Fruit fly (Drosophila melanogaster): ENCODE results near the gene CG9813.

CG9813 gene

dm6 chr3R:13400902-13401721 lies 21.5 kb upstream of the CG9813 start:
- TF ChIP-seq Sin3A (optimal IDR thresholded peaks at IDR 0.05) (no peak), insv (optimal IDR thresholded peaks at IDR 0.05) (no peak), Myc (optimal IDR thresholded peaks at IDR 0.05) (no peak), h (optimal IDR thresholded peaks at IDR 0.05) (no peak), ttk (optimal IDR thresholded peaks at IDR 0.05) (no peak), psq (optimal IDR thresholded peaks at IDR 0.05) (no peak)

- TF ChIP-seq Sin3A (optimal IDR thresholded peaks at IDR 0.05) (no peak), ttk (optimal IDR thresholded peaks at IDR 0.05) (no peak), psq (optimal IDR thresholded peaks at IDR 0.05) (no peak), h (optimal IDR thresholded peaks at IDR 0.05) (no peak), Myc (optimal IDR thresholded peaks at IDR 0.05) (no peak), insv (optimal IDR thresholded peaks at IDR 0.05) (no peak)
These were observed 18.0 kb upstream of the CG9813 start, which contains the start of gene CG14377 for dm6 chr3R:13397535-13397934. CG14377 (plus strand) TSS chr3R:13397835.

dm6 chr3R:13397040-13397439 lies 17.5 kb upstream of the CG9813 start, which contains the start of gene CG14374:
CG14374 (minus strand) TSS chr3R:13397140.
- TF ChIP-seq h (optimal IDR thresholded peaks at IDR 0.05) (no peak), Myc (optimal IDR thresholded peaks at IDR 0.05) (no peak), Sin3A (optimal IDR thresholded peaks at IDR 0.05) (no peak), psq (optimal IDR thresholded peaks at IDR 0.05) (no peak)

- TF ChIP-seq psq (optimal IDR thresholded peaks at IDR 0.05) = no peak
- no peak for TF ChIP-seq Myc (optimal IDR thresholded peaks at IDR 0.05)
- no peak for TF ChIP-seq h (optimal IDR thresholded peaks at IDR 0.05)
- TF ChIP-seq ttk (optimal IDR thresholded peaks at IDR 0.05) = no peak
- TF ChIP-seq insv (optimal IDR thresholded peaks at IDR 0.05) = no peak
- no peak for TF ChIP-seq Sin3A (optimal IDR thresholded peaks at IDR 0.05)
These were observed 15.6 kb upstream of the CG9813 start, which contains the start of gene CCHa2 for dm6 chr3R:13395133-13395532. CCHa2 (minus strand) TSS chr3R:13395197.

DNA sequence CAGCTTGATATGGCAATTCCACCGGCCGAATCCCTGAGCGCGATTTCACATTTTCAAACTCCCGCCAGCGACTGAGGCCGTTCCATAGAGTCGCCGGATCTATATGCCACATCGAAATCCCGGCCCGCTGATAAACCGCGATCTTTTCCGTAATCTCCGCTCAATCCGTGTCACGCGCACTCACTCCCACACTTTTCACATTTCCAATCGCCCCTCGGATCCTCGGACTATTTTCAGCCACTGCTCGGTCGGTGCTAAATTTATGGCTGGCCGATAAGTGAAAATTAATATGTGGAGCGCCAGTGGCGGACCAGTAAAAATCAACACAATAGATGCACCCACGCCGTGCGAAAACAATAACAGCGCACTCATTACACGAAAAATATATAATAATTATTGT lies 13.4 kb upstream of the CG9813 start:
- TF ChIP-seq insv (optimal IDR thresholded peaks at IDR 0.05) (no peak), Sin3A (optimal IDR thresholded peaks at IDR 0.05) (no peak), ttk (optimal IDR thresholded peaks at IDR 0.05) (no peak), h (optimal IDR thresholded peaks at IDR 0.05) (no peak), psq (optimal IDR thresholded peaks at IDR 0.05) (no peak), Myc (optimal IDR thresholded peaks at IDR 0.05) (no peak)

dm6 chr3R:13390490-13390889 lies 10.9 kb upstream of the CG9813 start:
- no peak for TF ChIP-seq Myc (optimal IDR thresholded peaks at IDR 0.05)
- no peak for TF ChIP-seq insv (optimal IDR thresholded peaks at IDR 0.05)
- TF ChIP-seq Sin3A (optimal IDR thresholded peaks at IDR 0.05) = no peak
- TF ChIP-seq psq (optimal IDR thresholded peaks at IDR 0.05) = no peak
- no peak for TF ChIP-seq ttk (optimal IDR thresholded peaks at IDR 0.05)
- no peak for TF ChIP-seq h (optimal IDR thresholded peaks at IDR 0.05)

DNA sequence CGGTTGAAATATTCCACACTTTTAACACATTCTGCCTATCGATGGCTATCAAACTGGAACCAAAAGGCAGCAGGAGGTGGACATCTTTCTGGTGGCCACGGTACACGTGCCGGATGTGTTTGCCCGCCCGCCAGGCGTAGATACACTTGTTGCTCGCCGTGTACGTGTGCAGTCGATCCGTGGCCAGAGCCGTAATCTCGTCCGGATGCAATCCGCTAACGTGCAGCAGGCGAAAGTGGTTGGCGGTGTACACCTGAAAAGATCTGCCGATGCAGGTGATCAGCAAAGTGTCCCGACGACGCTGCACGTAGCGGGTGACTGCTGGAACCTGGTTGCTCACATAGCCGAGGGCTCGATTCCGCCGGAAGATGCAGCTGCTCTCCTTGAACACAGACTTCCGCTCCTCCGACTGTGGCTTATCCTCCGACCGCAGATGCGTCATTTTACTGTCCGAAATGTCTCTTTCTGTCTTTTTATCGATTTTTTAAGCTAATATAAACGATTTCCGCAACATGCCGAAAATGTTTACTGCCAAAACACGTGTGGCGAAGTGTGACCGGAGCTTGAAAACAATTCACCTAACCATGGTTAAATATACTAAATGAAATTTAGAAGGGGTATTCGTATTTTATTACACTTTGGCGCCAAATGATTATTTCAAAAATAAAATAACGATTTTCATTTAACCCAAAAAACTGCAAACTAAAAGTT lies 8.7 kb upstream of the CG9813 start, which contains the start of gene CG9799:
Gene CG9799, minus strand, starts transcription at position 550 of the 711 bp plus-strand sequence.
- TF ChIP-seq h (optimal IDR thresholded peaks at IDR 0.05) = peak; percentile 23
- no peak for TF ChIP-seq psq (optimal IDR thresholded peaks at IDR 0.05)

DNA sequence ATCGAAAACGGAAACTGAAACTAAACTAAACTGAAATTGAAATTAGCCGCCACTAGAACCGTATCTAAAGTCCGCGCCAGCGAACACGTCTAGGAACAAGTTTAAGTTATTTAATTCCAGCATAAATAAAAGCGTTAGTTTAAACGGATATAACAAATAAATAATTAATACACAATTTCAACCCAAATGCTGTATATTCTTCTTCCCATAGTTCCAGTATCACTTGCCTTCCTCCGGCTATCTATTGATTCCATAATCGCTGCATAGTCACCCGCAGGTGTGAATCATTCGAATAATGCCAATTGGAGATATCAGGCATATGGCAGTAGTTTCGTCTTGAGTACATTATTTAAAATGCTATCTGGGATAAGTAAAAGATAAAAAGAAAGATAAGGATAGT lies 5.5 kb upstream of the CG9813 start:
- TF ChIP-seq ttk (optimal IDR thresholded peaks at IDR 0.05) (no peak), Sin3A (optimal IDR thresholded peaks at IDR 0.05) (no peak), h (optimal IDR thresholded peaks at IDR 0.05) (no peak), Myc (optimal IDR thresholded peaks at IDR 0.05) (no peak), insv (optimal IDR thresholded peaks at IDR 0.05) (no peak), psq (optimal IDR thresholded peaks at IDR 0.05) (no peak)

- TF ChIP-seq Myc (optimal IDR thresholded peaks at IDR 0.05) (no peak), insv (optimal IDR thresholded peaks at IDR 0.05) (no peak), psq (optimal IDR thresholded peaks at IDR 0.05) (no peak), h (optimal IDR thresholded peaks at IDR 0.05) (no peak), Sin3A (optimal IDR thresholded peaks at IDR 0.05) (no peak), ttk (optimal IDR thresholded peaks at IDR 0.05) (no peak)
These were observed 3.1 kb upstream of the CG9813 start for dm6 chr3R:13382656-13383142.

DNA sequence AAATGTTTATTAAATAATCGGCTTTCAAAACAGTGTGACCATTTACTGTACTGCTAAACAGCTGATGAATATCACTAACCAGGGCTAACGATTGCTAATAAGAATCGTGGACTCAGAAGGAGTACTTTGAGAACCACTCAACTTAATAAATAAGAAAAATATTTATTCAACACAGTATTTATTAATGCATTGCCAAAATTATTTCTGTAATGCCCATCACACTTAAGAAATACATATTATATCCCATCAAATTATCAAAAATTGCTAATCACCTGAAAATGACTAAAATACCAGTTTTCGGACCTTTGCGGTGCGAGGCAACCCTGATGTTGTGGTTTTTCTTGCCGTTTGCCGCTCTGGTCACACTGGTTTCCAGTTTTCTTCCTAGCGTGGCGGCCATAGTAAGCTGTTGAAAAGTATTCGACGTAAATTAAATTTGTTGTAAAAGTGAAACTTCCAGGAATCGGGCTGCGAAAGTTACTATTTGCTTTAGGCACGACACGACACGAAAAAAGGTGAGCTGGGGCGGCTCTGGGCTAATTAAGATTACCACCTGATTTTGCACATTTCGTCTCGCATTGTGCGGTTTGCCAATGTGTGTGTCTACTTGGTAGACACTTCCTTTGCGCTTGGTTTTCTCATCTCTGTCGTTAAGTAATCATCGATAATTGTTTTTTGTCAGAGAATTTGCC lies 2.3 kb upstream of the CG9813 start, which contains the start of the genes mRpS21 and Droj2:
Gene mRpS21, minus strand, starts transcription at position 66 of the 692 bp plus-strand sequence.
Gene Droj2, plus strand, starts transcription at position 363 of the 692 bp plus-strand sequence.
- TF ChIP-seq insv (optimal IDR thresholded peaks at IDR 0.05) = no peak
- TF ChIP-seq ttk (optimal IDR thresholded peaks at IDR 0.05) = no peak
- TF ChIP-seq Sin3A (optimal IDR thresholded peaks at IDR 0.05) = no peak
- no peak for TF ChIP-seq psq (optimal IDR thresholded peaks at IDR 0.05)
- no peak for TF ChIP-seq h (optimal IDR thresholded peaks at IDR 0.05)
- no peak for TF ChIP-seq Myc (optimal IDR thresholded peaks at IDR 0.05)

- TF ChIP-seq ttk (optimal IDR thresholded peaks at IDR 0.05) (no peak), h (optimal IDR thresholded peaks at IDR 0.05) (no peak), insv (optimal IDR thresholded peaks at IDR 0.05) (no peak), Sin3A (optimal IDR thresholded peaks at IDR 0.05) (no peak)
These were observed 4.7 kb downstream of the CG9813 start for dm6 chr3R:13374913-13375312.
